Worm (Caenorhabditis elegans) whole organism, mixed stage, embryonic: Measurements from ENCODE around the gene nhr-280.

Experiments used
- bed-3 ChIP-seq: fragments of 200-800 bp; sonication (Bioruptor generic); optimal IDR thresholded peaks from 3 replicates; lab custom pipeline; 2018; ENCODE audit warnings: mild to moderate bottlenecking, missing genetic modification characterization, moderate library complexity, missing compliant biosample characterization
- cnd-1 ChIP-seq: fragments of 200-800 bp; sonication (Bioruptor generic); optimal IDR thresholded peaks from 2 replicates; lab custom pipeline; 2018; ENCODE audit warnings: mild to moderate bottlenecking, missing genetic modification characterization, missing compliant biosample characterization
- mep-1 ChIP-seq: fragments of 150-350 bp; optimal IDR thresholded peaks from 2 replicates; lab custom pipeline; 2017; ENCODE audit warnings: missing biosample characterization, missing genetic modification reagents, missing genetic modification characterization, inconsistent platforms
- mls-2 ChIP-seq: sonication (generic microtip); optimal IDR thresholded peaks from 2 replicates; lab custom pipeline; 2016; ENCODE audit warnings: mild to moderate bottlenecking, missing genetic modification characterization, moderate library complexity, missing compliant biosample characterization
- nhr-12 ChIP-seq: fragments of 150-350 bp; optimal IDR thresholded peaks from 2 replicates; lab custom pipeline; 2014; ENCODE audit warnings: missing biosample characterization, missing genetic modification characterization
- nhr-28 ChIP-seq: fragments of 150-350 bp; optimal IDR thresholded peaks from 2 replicates; lab custom pipeline; 2014; ENCODE audit warnings: missing biosample characterization, missing genetic modification characterization
- nhr-76 ChIP-seq: sonication (generic microtip); optimal IDR thresholded peaks from 2 replicates; lab custom pipeline; 2017; ENCODE audit warnings: missing biosample characterization, missing genetic modification characterization
- sem-2 ChIP-seq: fragments of 200-800 bp; sonication (Bioruptor generic); optimal IDR thresholded peaks from 2 replicates; lab custom pipeline; 2018; ENCODE audit warnings: mild to moderate bottlenecking, missing genetic modification characterization, missing compliant biosample characterization
- snpc-4 ChIP-seq: fragments of 150-350 bp; optimal IDR thresholded peaks from 2 replicates; lab custom pipeline; 2014; ENCODE audit warnings: missing biosample characterization, missing genetic modification characterization
- tbx-8 ChIP-seq: fragments of 200-800 bp; sonication (Bioruptor generic); optimal IDR thresholded peaks from 2 replicates; lab custom pipeline; 2018; ENCODE audit warnings: mild to moderate bottlenecking, missing genetic modification characterization, moderate library complexity, missing compliant biosample characterization
- unc-62 ChIP-seq: fragments of 150-350 bp; optimal IDR thresholded peaks from 2 replicates; lab custom pipeline; 2014; ENCODE audit warnings: missing biosample characterization, missing genetic modification reagents, missing genetic modification characterization
- zip-8 ChIP-seq: fragments of 150-350 bp; optimal IDR thresholded peaks from 2 replicates; lab custom pipeline; 2014; ENCODE audit warnings: missing biosample characterization, missing genetic modification characterization
- ztf-11 ChIP-seq: fragments of 150-350 bp; optimal IDR thresholded peaks from 2 replicates; lab custom pipeline; 2014; ENCODE audit warnings: missing biosample characterization, missing genetic modification characterization

ce11 chrIII:147570-148076 is 17.1 kb upstream of the nhr-280 start, which contains the start of gene sqst-5:
- TF ChIP-seq nhr-12 (tag; lab: Kevin White, UChicago) (no peak), unc-62 (GFP tag; lab: Kevin White, UChicago) (no peak), nhr-76 (no peak), ztf-11 (tag; lab: Kevin White, UChicago) (no peak), tbx-8 (GFP tag; lab: Kevin White, UChicago) (no peak), nhr-28 (no peak), mep-1 (tag; lab: Kevin White, UChicago) (no peak), cnd-1 (no peak), sem-2 (no peak), zip-8 (tag; lab: Kevin White, UChicago) (no peak), snpc-4 (tag; lab: Kevin White, UChicago) (no peak), mls-2 (no peak), bed-3 (no peak)
